Worm (Caenorhabditis elegans): ENCODE measurements around the gene nhr-10.

DNA sequence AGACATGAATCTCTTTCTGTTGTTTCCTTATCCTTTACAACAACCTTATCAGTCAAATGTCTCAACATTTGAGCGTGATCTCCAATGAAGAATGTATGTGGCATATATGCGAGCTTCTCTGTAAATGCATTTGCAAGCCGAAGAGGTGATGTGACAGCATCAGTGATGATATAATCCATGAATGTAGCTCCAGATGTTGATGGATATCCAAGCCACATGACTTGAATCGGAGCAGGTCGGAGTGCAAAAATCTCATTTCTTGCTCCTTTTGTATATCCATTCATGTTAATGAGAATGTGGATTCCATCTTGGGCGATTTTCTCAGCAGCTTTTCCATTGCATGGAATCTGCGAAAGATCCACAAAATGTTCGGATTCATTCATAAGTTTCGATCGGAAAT, 33.0 kb upstream of the nhr-10 start:
- TF ChIP-seq hmg-4 (GFP tag; optimal IDR thresholded peaks at IDR 0.05) = no peak
- TF ChIP-seq tbx-11 (GFP tag; IDR thresholded peaks at IDR 0.05) = no peak
- TF ChIP-seq ama-1 (optimal IDR thresholded peaks at IDR 0.05) = no peak
- no peak for TF ChIP-seq ets-7 (tag; optimal IDR thresholded peaks at IDR 0.05)
- TF ChIP-seq F13C5.2 (tag; optimal IDR thresholded peaks at IDR 0.05) = no peak
- TF ChIP-seq B0310.2 (tag; optimal IDR thresholded peaks at IDR 0.05) = no peak

Measured in whole organism, early embryonic.